Worm (Caenorhabditis elegans): ENCODE measurements around the gene jac-1.

ce11 chrIV:15955349-15955748 is 71.3 kb downstream of the jac-1 start:
- no peak for TF ChIP-seq W03F9.2 (tag; optimal IDR thresholded peaks at IDR 0.05)
- TF ChIP-seq him-1 (tag; optimal IDR thresholded peaks at IDR 0.05) = no peak

Measured in whole organism, L4/young adult.